Worm (Caenorhabditis elegans): ENCODE results near the gene col-140.

Gene col-140

DNA sequence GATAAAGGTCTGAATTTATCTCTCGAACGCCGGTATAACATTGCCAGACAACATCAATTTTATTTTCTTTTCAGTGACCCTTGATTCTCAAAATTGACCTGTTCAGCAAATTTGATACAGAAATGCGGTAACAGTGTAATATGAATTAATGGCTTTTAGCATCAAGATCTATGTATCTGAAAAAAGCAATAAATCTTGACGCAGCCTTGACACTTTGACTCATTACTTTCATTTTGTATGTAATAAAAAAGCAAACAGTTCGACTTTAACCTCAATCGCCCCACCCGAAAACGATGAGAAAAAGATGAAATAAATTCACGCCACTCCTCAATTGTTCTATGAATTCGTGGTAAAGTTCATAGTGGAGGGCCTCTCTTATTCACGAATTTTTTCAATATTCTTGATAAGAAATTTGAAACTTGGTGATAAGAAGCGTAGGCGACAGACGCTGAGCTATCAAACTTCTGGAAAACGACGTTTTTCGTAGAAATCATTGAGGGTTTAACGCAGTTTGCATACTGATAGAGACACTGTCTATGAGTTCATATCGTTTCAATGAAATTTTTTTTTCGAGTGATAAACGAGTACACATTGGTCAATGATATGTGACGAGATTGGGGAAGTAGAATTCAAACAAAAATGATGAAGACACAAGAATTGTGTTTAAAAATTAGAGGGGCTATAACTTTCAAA lies 15.0 kb downstream of the col-140 start (continued):
- TF ChIP-seq attf-4 (tag; optimal IDR thresholded peaks at IDR 0.05) (no peak), lir-3 (tag; optimal IDR thresholded peaks at IDR 0.05) (no peak), dve-1 (tag; optimal IDR thresholded peaks at IDR 0.05; ENCODE audit: insufficient read depth) (peak; percentile 45), vab-7 (GFP tag; IDR thresholded peaks at IDR 0.05) (no peak), ztf-7 (tag; optimal IDR thresholded peaks at IDR 0.05) (no peak), sdz-12 (GFP tag; optimal IDR thresholded peaks at IDR 0.05) (no peak)

ce11 chrV:5820401-5820800 lies 16.2 kb downstream of the col-140 start:
- TF ChIP-seq dmd-6 (GFP tag; IDR thresholded peaks at IDR 0.05) (peak; percentile 62), pqm-1 (tag; optimal IDR thresholded peaks at IDR 0.05) (peak; percentile 0), daf-16 (GFP tag; optimal IDR thresholded peaks at IDR 0.05) (no peak), daf-16 (tag; optimal IDR thresholded peaks at IDR 0.05) (peak; percentile 10), ztf-11 (tag; optimal IDR thresholded peaks at IDR 0.05) (no peak), nhr-48 (tag; optimal IDR thresholded peaks at IDR 0.05) (peak; percentile 31), egl-43 (GFP tag; IDR thresholded peaks at IDR 0.05) (no peak), nhr-77 (tag; optimal IDR thresholded peaks at IDR 0.05) (no peak), hif-1 (tag; optimal IDR thresholded peaks at IDR 0.05) (peak in 1 of 2 experiments; percentile 66), aha-1 (tag) (peak; percentile 69), zfp-2 (tag; optimal IDR thresholded peaks at IDR 0.05) (no peak)

- TF ChIP-seq daf-16 (GFP tag; optimal IDR thresholded peaks at IDR 0.05) (no peak), daf-16 (tag; optimal IDR thresholded peaks at IDR 0.05) (peak; percentile 69), zip-2 (tag; optimal IDR thresholded peaks at IDR 0.05) (no peak), vab-7 (GFP tag; IDR thresholded peaks at IDR 0.05) (no peak), zip-11 (GFP tag; IDR thresholded peaks at IDR 0.05) (no peak), nhr-28 (tag; optimal IDR thresholded peaks at IDR 0.05) (peak; percentile 40), dmd-6 (GFP tag; IDR thresholded peaks at IDR 0.05) (peak; percentile 83), php-3 (GFP tag; IDR thresholded peaks at IDR 0.05) (peak; percentile 94), mdl-1 (tag; optimal IDR thresholded peaks at IDR 0.05) (no peak), zfp-3 (GFP tag; conservative IDR thresholded peaks at IDR 0.05) (no peak), nhr-48 (tag; optimal IDR thresholded peaks at IDR 0.05) (peak; percentile 2), dve-1 (tag; optimal IDR thresholded peaks at IDR 0.05; ENCODE audit: insufficient read depth) (peak; percentile 53), pqm-1 (tag; optimal IDR thresholded peaks at IDR 0.05) (peak; percentile 2), hlh-11 (tag; optimal IDR thresholded peaks at IDR 0.05) (peak; percentile 32)
Observed at ce11 chrV:5819903-5820302, 16.7 kb downstream of the col-140 start.

DNA sequence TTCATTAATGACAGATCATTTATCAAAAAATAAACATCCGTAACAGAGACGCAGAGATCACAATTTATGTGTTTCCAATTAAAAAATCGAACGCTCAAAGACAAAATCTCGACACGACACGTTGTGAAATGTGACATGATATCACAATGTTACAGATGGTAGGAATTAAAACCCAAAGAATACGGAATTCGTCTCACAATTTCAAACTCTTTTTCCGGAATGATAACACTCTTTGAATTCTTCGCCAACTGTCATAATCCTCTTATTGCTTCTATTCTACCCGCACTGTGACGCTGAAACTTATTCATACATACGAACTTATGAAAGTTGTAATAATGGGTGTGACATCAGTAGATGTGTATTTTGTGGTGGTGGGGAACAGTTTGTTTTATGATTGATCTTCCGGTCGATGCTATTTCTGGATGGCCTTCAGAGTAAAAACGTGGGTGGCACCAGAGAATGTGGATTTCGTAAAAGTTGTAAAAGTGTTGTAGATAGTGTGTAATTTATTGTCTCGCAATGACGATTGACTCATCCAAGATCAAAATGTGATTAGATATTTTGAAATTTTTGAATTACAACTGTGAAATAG lies 20.1 kb downstream of the col-140 start:
- TF ChIP-seq zip-11 (GFP tag; IDR thresholded peaks at IDR 0.05) (no peak), tag-97 (GFP tag; IDR thresholded peaks at IDR 0.05) (no peak), mep-1 (tag; optimal IDR thresholded peaks at IDR 0.05) (no peak), rbr-2 (tag; optimal IDR thresholded peaks at IDR 0.05) (no peak), hif-1 (tag; optimal IDR thresholded peaks at IDR 0.05) (no peak), unc-62 (GFP tag; optimal IDR thresholded peaks at IDR 0.05 in 1 of 2) (peak in 1 of 2 experiments; percentile 90), unc-62 (tag; optimal IDR thresholded peaks at IDR 0.05) (no peak), daf-19 (GFP tag; conservative IDR thresholded peaks at IDR 0.05) (no peak), duxl-1 (tag; optimal IDR thresholded peaks at IDR 0.05; ENCODE audit: poor library complexity) (no peak), ama-1 (optimal IDR thresholded peaks at IDR 0.05) (no peak), aly-2 (tag; optimal IDR thresholded peaks at IDR 0.05) (no peak), nhr-102 (tag; optimal IDR thresholded peaks at IDR 0.05) (no peak), ceh-32 (tag; optimal IDR thresholded peaks at IDR 0.05; ENCODE audit: poor library complexity) (no peak), snpc-4 (tag; optimal IDR thresholded peaks at IDR 0.05) (no peak), nhr-11 (tag; optimal IDR thresholded peaks at IDR 0.05) (no peak), nhr-10 (tag; optimal IDR thresholded peaks at IDR 0.05) (no peak), zfp-3 (GFP tag; conservative IDR thresholded peaks at IDR 0.05) (no peak), mdt-29 (GFP tag; IDR thresholded peaks at IDR 0.05) (no peak), unc-130 (GFP tag; optimal IDR thresholded peaks at IDR 0.05) (no peak), mdl-1 (tag; optimal IDR thresholded peaks at IDR 0.05) (peak in 1 of 2 experiments; percentile 16), ctbp-1 (GFP tag; IDR thresholded peaks at IDR 0.05) (no peak), madf-9 (GFP tag; conservative IDR thresholded peaks at IDR 0.05) (no peak), F26F4.8 (GFP tag; conservative IDR thresholded peaks at IDR 0.05) (no peak), daf-12 (tag; optimal IDR thresholded peaks at IDR 0.05) (no peak), fkh-10 (GFP tag; optimal IDR thresholded peaks at IDR 0.05) (no peak), ceh-62 (tag; optimal IDR thresholded peaks at IDR 0.05) (no peak)

Measured in whole organism, L4 larva.